Worm (Caenorhabditis elegans) whole organism, L4 larva: ENCODE results near the gene Y113G7B.15.

Experiments used
- daf-19 ChIP-seq: fragments of 200-800 bp; sonication (Bioruptor generic); conservative IDR thresholded peaks from 2 replicates; pipeline ENCODE4 v1.3.6; 2022; ENCODE audit warnings: missing genetic modification characterization, missing compliant biosample characterization
- dmd-8 ChIP-seq: fragments of 200-800 bp; sonication (Bioruptor generic); IDR thresholded peaks from 2 replicates; pipeline ENCODE4 v1.3.6; 2022; ENCODE audit warnings: missing genetic modification characterization, missing compliant biosample characterization
- dpl-1 ChIP-seq: fragments of 150-350 bp; optimal IDR thresholded peaks from 2 replicates; lab custom pipeline; 2014; ENCODE audit warnings: missing biosample characterization, missing genetic modification reagents, missing genetic modification characterization
- hlh-30 ChIP-seq: sonication (generic microtip); optimal IDR thresholded peaks from 2 replicates; lab custom pipeline; 2017; ENCODE audit warnings: antibody characterized with exemption, mild to moderate bottlenecking, missing genetic modification characterization, missing compliant biosample characterization; ENCODE audit not compliant: insufficient read depth
- lin-13 ChIP-seq: fragments of 150-350 bp; optimal IDR thresholded peaks from 2 replicates; lab custom pipeline; 2014; ENCODE audit warnings: missing biosample characterization, missing genetic modification reagents, missing genetic modification characterization
- lsy-2 ChIP-seq, 2 experiments: fragments of 150-350 bp in 1 of 2; sonication (generic microtip) in 1 of 2; optimal IDR thresholded peaks; 2 replicates each; lab custom pipeline; 2014 to 2017; ENCODE audit warnings: missing biosample characterization in 2 of 2, missing genetic modification characterization in 2 of 2
- nhr-11 ChIP-seq: fragments of 150-350 bp; optimal IDR thresholded peaks from 2 replicates; lab custom pipeline; 2014; ENCODE audit warnings: missing biosample characterization, missing genetic modification characterization
- nhr-111 ChIP-seq: fragments of 200-800 bp; sonication (Bioruptor generic); optimal IDR thresholded peaks from 2 replicates; lab custom pipeline; 2018; ENCODE audit warnings: mild to moderate bottlenecking, missing genetic modification characterization, missing compliant biosample characterization
- nhr-28 ChIP-seq: fragments of 150-350 bp; optimal IDR thresholded peaks from 2 replicates; lab custom pipeline; 2014; ENCODE audit warnings: missing biosample characterization, missing genetic modification characterization
- pha-4 ChIP-seq, 2 experiments: fragments of 150-350 bp in 1 of 2; fragments of 200-800 bp in 1 of 2; sonication (Bioruptor generic) in 1 of 2; IDR thresholded peaks in 1 of 2; optimal IDR thresholded peaks in 1 of 2; 2 replicates each; pipeline versions ENCODE4 v1.3.6 to Lab custom; 2014 to 2022; ENCODE audit warnings: missing genetic modification characterization in 2 of 2, missing genetic modification reagents in 2 of 2, missing biosample characterization in 1 of 2, missing compliant biosample characterization in 1 of 2
- snpc-4 ChIP-seq: fragments of 150-350 bp; optimal IDR thresholded peaks from 2 replicates; lab custom pipeline; 2014; ENCODE audit warnings: missing biosample characterization, missing genetic modification characterization
- unc-130 ChIP-seq: sonication (generic microtip); optimal IDR thresholded peaks from 2 replicates; lab custom pipeline; 2016; ENCODE audit warnings: missing genetic modification reagents, missing genetic modification characterization, missing compliant biosample characterization
- zag-1 ChIP-seq: fragments of 150-350 bp; optimal IDR thresholded peaks from 2 replicates; lab custom pipeline; 2014; ENCODE audit warnings: missing biosample characterization, missing genetic modification characterization
- ztf-11 ChIP-seq: fragments of 150-350 bp; optimal IDR thresholded peaks from 2 replicates; lab custom pipeline; 2014; ENCODE audit warnings: missing biosample characterization, missing genetic modification characterization

DNA sequence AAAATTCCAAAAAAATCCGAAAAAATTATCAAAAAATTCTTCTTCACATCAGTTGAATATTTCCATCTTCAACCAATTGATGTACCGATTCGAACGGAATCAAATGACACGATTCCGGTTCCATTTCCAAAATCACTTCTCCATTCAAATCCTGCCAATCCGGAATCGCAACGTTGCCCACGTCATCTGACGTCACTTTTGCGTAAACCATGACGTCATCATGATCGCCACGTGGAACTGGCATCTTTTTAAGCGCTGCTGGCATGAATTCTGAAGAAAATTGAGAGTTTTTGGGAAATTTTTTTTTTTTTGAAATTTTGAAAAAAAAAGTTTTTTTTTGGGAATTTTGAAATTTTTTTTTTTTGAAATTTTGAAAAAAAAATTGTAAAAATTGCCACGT is 1.6 kb upstream of the Y113G7B.15 start:
- TF ChIP-seq pha-4 (GFP tag; IDR thresholded peaks at IDR 0.05; lab: Robert Waterston, UW) (no peak), pha-4 (tag; optimal IDR thresholded peaks at IDR 0.05; lab: Kevin White, UChicago) (no peak), lsy-2 (tag; optimal IDR thresholded peaks at IDR 0.05; lab: Kevin White, UChicago) (no peak), hlh-30 (tag; lab: Kevin White, UChicago) (no peak), zag-1 (tag; lab: Kevin White, UChicago) (no peak), nhr-111 (GFP tag; lab: Kevin White, UChicago) (no peak), snpc-4 (tag; lab: Kevin White, UChicago) (no peak), daf-19 (GFP tag; lab: Robert Waterston, UW) (no peak), lin-13 (no peak), dpl-1 (GFP tag; lab: Kevin White, UChicago) (no peak), ztf-11 (tag; lab: Kevin White, UChicago) (no peak), dmd-8 (GFP tag; lab: Robert Waterston, UW) (no peak), nhr-11 (tag; lab: Kevin White, UChicago) (no peak), nhr-28 (tag; lab: Kevin White, UChicago) (no peak), unc-130 (GFP tag; lab: Kevin White, UChicago) (no peak)
